Worm (Caenorhabditis elegans): ENCODE results near the gene C03B1.14.

C03B1.14 gene

DNA sequence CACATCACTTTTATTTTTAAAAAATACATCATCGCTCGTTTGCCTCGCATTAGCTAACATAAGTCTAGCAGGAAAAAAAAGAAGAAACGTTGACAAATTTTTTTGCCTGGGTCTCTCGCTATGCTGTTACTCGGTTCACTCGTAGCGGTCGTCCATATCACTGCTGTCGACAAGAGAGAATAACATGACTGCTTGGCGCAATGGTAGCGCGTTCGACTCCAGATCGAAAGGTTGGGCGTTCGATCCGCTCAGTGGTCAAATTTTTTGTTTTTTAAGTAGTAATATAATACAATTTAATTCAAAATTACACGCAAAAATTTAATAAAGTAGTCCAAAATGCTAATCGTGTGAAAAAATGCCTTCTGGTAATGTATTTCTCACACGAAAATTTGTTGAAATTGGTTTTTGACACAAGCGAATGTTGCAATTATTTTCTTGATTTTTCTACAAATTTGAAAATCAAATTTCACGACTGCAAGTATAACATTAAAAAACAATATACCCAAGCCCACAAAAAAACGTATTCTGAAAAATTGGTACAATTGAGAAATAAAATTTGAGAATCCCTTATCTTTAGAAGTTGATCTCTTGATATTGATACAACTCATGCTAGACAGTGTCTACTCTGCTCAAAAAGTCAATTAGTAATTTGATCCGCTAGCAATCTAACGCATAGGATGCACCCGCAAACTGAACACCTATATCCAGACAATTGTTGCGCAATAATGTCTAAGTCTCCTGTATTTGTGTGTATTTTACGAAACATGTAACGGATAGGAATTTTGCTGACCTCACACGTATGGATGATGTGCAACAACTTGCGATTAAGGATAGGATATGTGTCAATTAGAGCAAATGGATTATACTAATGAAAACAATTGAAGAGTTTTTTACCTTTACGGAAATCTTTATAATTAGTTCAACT lies 10.9 kb upstream of the C03B1.14 start:
- TF ChIP-seq unc-62 (GFP tag; optimal IDR thresholded peaks at IDR 0.05) = no peak

ce11 chrX:6369717-6370116 lies 9.2 kb upstream of the C03B1.14 start, which contains the start of gene C03B1.2:
TSS of gene C03B1.2 (plus strand) at chrX:6370017.
- no peak for TF ChIP-seq unc-62 (GFP tag; optimal IDR thresholded peaks at IDR 0.05)

- TF ChIP-seq unc-62 (GFP tag; optimal IDR thresholded peaks at IDR 0.05) = no peak
Measured at ce11 chrX:6365715-6366114, 5.2 kb upstream of the C03B1.14 start, which contains the start of gene C03B1.3. TSS of gene C03B1.3 (plus strand) at chrX:6366015.

ce11 chrX:6364196-6364595 lies 3.6 kb upstream of the C03B1.14 start, which contains the start of gene C03B1.4:
TSS of gene C03B1.4 (plus strand) at chrX:6364496.
- no peak for TF ChIP-seq unc-62 (GFP tag; optimal IDR thresholded peaks at IDR 0.05)

- TF ChIP-seq unc-62 (GFP tag; optimal IDR thresholded peaks at IDR 0.05) = no peak
Measured at ce11 chrX:6360077-6360476, 481 bp downstream of the C03B1.14 start.

- TF ChIP-seq unc-62 (GFP tag; optimal IDR thresholded peaks at IDR 0.05) = no peak
Measured at ce11 chrX:6357772-6358171, 2.8 kb downstream of the C03B1.14 start, which contains the start of gene C03B1.10. TSS of gene C03B1.10 (minus strand) at chrX:6357872.

DNA sequence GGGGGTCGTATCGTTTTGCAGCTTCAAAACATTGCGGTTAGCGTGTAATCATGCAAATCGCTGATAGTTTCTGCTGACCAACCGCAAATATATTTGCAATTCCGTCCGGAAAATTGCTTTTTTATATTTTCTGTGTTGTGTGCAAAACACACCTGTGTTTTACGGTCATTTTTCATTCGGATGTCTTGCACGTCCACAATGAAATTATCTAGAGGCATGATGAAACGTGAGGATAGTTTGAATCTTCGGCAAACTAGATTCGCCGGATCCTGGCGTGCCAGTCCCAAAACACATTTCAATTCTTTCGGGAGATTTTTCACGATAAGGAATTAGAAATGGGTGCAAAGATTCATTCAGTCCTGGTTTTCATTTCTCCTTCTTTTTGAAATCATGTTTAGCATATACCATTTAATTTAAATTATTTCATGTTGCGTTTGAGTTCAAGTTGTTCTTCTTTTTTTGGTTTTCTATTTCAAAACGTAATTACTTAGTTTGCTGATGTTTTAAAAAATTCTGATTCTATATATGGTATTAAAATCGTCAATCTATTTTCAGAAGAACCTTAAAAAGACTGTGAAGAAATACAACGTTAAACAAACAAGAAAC lies 5.4 kb downstream of the C03B1.14 start, which contains the start of gene C03B1.5:
TSS of gene C03B1.5 (plus strand) at position 556 of the 606 bp plus-strand sequence.
- no peak for TF ChIP-seq unc-62 (GFP tag; optimal IDR thresholded peaks at IDR 0.05)

- TF ChIP-seq unc-62 (GFP tag; optimal IDR thresholded peaks at IDR 0.05) = no peak
Measured at ce11 chrX:6353763-6354162, 6.8 kb downstream of the C03B1.14 start.

DNA sequence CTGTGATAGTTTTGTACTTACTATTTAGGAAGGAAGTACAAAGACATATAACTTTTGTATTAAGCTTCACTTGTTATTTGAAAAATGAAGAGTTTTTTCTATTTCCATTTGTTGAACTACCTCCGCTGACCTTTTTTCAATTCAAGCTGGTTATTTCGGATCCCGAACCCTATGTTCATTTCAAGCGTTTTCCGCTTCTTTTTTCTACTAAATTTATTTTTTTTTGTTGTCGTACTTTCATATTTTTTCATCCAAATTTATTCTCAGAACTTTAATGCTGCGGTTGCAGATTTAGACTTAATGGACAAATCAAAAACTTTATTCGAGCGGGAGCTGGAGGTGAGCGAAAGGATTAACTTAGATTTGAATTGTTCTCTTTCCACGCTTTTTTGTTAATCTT lies 10.5 kb downstream of the C03B1.14 start, which contains the start of gene C03B1.6:
TSS of gene C03B1.6 (plus strand) at position 301 of the 400 bp plus-strand sequence.
- TF ChIP-seq unc-62 (GFP tag; optimal IDR thresholded peaks at IDR 0.05) = no peak

DNA sequence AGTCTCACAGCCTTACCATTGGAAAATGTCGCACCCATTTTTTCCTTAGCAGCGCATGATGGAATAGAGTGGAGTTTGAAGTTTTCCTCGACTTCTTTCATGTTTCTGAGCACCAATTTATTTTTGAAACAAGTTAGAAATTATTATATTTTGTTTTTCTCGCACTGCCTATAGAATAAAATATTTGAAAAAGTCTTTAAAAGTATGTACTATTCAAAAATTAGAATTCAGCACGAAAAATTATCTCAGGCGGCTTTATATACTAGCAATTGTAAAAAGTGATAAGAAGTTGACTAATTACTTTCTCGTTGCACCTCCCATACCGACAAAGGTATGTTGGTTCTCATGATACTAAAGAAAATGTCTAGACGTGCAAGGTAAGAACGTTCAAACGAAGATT lies 13.5 kb downstream of the C03B1.14 start, which contains the start of gene C03B1.9:
TSS of gene C03B1.9 (minus strand) at position 101 of the 400 bp plus-strand sequence.
- TF ChIP-seq unc-62 (GFP tag; optimal IDR thresholded peaks at IDR 0.05) = no peak

DNA sequence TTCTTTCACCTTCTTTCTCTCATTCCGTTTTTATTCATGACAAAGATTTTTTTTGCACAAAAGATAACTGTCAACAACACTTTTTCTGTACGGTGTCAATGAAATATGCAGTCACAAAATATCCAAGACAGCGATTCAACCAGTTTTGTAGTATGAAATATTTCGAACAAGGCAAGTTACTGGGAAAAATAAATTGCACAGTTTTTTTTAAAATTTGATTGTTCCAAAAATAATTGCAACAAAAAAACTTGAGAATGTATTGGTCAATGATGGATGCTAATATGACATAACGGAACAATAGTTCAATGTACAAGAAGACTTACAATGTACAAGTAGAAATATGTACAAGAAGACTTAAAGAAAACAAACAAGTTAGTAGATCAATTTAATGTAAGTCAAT lies 14.8 kb downstream of the C03B1.14 start:
- no peak for TF ChIP-seq unc-62 (GFP tag; optimal IDR thresholded peaks at IDR 0.05)

- no peak for TF ChIP-seq unc-62 (GFP tag; optimal IDR thresholded peaks at IDR 0.05)
Measured at ce11 chrX:6341513-6341912, 19.0 kb downstream of the C03B1.14 start, which contains the start of gene C03B1.7. TSS of gene C03B1.7 (plus strand) at chrX:6341813.

DNA sequence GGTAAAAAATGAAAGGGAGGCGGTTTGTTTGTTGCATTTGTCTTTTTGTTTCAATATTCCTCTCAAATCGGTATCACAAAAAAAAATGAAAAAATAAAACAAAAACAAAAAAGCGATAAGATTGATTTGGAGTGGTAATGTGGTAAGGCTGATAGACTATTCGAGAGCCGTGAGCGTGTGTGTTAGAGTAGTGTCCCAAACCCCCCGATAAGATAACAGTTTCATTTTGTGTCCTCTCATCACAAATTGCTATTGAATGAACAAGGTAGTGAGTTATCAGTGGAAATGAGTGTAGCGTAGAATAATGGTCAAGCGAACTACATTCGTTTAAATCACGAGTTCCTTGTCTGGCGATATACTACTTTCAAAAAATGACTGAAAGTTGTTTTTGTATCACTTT lies 22.1 kb downstream of the C03B1.14 start:
- no peak for TF ChIP-seq unc-62 (GFP tag; optimal IDR thresholded peaks at IDR 0.05)

ce11 chrX:6337951-6338350 lies 22.6 kb downstream of the C03B1.14 start, which contains the start of gene C03B1.13:
TSS of gene C03B1.13 (minus strand) at chrX:6338051.
- TF ChIP-seq unc-62 (GFP tag; optimal IDR thresholded peaks at IDR 0.05) = no peak

ce11 chrX:6337338-6337737 lies 23.2 kb downstream of the C03B1.14 start:
- TF ChIP-seq unc-62 (GFP tag; optimal IDR thresholded peaks at IDR 0.05) = no peak

ce11 chrX:6334602-6335001 lies 26.0 kb downstream of the C03B1.14 start:
- TF ChIP-seq unc-62 (GFP tag; optimal IDR thresholded peaks at IDR 0.05) = no peak

Data from whole organism, dauer.